Fruit fly (Drosophila melanogaster) whole organism, adult: Measurements from ENCODE around the gene CG7182.

Experiments
- CG33017 ChIP-seq: fragments of 200-800 bp; sonication (Bioruptor generic); optimal IDR thresholded peaks from 2 replicates; lab custom pipeline; 2018; ENCODE audit warnings: missing biosample characterization, mild to moderate bottlenecking, missing genetic modification characterization, moderate library complexity
- cnc ChIP-seq, 2 experiments: fragments of >200 bp; optimal IDR thresholded peaks; 2 replicates each; lab custom pipeline; 2017
- kay ChIP-seq: fragments of 200-800 bp; sonication (Bioruptor generic); peaks from one replicate; lab custom pipeline; 2016; ENCODE audit warnings: missing biosample characterization, missing genetic modification characterization, borderline replicate concordance
- ovo ChIP-seq: fragments of 200-800 bp; sonication (Bioruptor generic); optimal IDR thresholded peaks from 2 replicates; lab custom pipeline; 2016; ENCODE audit warnings: missing biosample characterization, missing genetic modification characterization
- tj ChIP-seq: fragments of 200-800 bp; sonication (Bioruptor generic); optimal IDR thresholded peaks from 3 replicates; lab custom pipeline; 2017; ENCODE audit warnings: missing biosample characterization, mild to moderate bottlenecking, missing genetic modification characterization, moderate library complexity

- TF ChIP-seq kay (GFP tag; lab: Kevin White, UChicago) (peak; percentile 14), CG33017 (no peak), ovo (GFP tag; lab: Kevin White, UChicago) (no peak), tj (no peak), cnc (optimal IDR thresholded peaks at IDR 0.05; lab: Kevin White, UChicago) (no peak)
These were observed 23.3 kb upstream of the CG7182 start for dm6 chr3L:8369456-8369855.
